Worm (Caenorhabditis elegans) whole organism, L2 larva: ENCODE results near the gene ceh-76.

Experiments
- dmd-4 ChIP-seq: sonication (generic microtip); optimal IDR thresholded peaks from 2 replicates; lab custom pipeline; 2017; ENCODE audit warnings: missing biosample characterization, missing genetic modification characterization
- mdl-1 ChIP-seq, 2 experiments: fragments of 150-350 bp in 1 of 2; sonication (generic microtip) in 1 of 2; optimal IDR thresholded peaks; 2 replicates each; lab custom pipeline; 2017; ENCODE audit warnings: missing biosample characterization in 2 of 2, missing genetic modification characterization in 2 of 2
- ztf-1 ChIP-seq: fragments of 200-800 bp; sonication (Bioruptor generic); conservative IDR thresholded peaks from 2 replicates; pipeline ENCODE4 v1.3.6; 2022; ENCODE audit warnings: missing genetic modification characterization, missing compliant biosample characterization

DNA sequence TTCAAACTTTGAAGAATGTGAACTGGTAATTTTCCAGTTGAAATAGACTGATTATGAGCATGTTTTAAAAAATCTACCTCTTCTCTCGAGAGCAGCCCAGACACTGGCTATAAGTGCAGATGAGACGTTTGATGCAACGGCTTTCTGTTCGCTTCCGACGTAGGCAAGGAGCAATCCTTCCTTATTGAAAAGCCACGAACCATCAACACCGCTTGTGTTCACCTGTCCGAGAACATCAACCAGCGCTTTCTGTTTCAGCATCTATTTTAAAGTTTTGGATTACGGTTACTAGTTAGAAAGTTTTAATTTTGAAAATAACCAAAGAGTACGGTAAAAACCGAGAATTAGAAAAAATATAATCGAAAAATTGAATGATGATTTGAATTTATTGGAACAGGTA lies 16.4 kb upstream of the ceh-76 start, which contains the start of gene lmtr-2:
- TF ChIP-seq mdl-1 (tag; optimal IDR thresholded peaks at IDR 0.05; lab: Kevin White, UChicago): no peak
- TF ChIP-seq dmd-4: no peak
- no peak for TF ChIP-seq ztf-1 (GFP tag; lab: Robert Waterston, UW)
